Worm (Caenorhabditis elegans) whole organism, L3 larva: ENCODE results near the gene srw-103.

Experiments
- elt-1 ChIP-seq: fragments of 150-350 bp; optimal IDR thresholded peaks from 2 replicates; lab custom pipeline; 2014; ENCODE audit warnings: missing biosample characterization, missing genetic modification characterization
- eor-1 ChIP-seq, 2 experiments: fragments of 150-350 bp; optimal IDR thresholded peaks; 2 replicates each; lab custom pipeline; 2014 to 2018; ENCODE audit warnings: missing biosample characterization in 2 of 2, missing genetic modification characterization in 2 of 2
- snpc-4 ChIP-seq: fragments of 150-350 bp; optimal IDR thresholded peaks from 2 replicates; lab custom pipeline; 2014; ENCODE audit warnings: missing biosample characterization, missing genetic modification characterization
- ztf-11 ChIP-seq: fragments of 150-350 bp; optimal IDR thresholded peaks from 2 replicates; lab custom pipeline; 2014; ENCODE audit warnings: missing biosample characterization, missing genetic modification characterization

ce11 chrV:1756856-1757255, 39.9 kb downstream of the srw-103 start, which contains the start of gene clec-204:
- TF ChIP-seq eor-1 (tag; optimal IDR thresholded peaks at IDR 0.05; lab: Kevin White, UChicago) (no peak), snpc-4 (tag; lab: Kevin White, UChicago) (no peak), ztf-11 (no peak), elt-1 (no peak)
